Worm (Caenorhabditis elegans): ENCODE results near the gene pcp-2.

DNA sequence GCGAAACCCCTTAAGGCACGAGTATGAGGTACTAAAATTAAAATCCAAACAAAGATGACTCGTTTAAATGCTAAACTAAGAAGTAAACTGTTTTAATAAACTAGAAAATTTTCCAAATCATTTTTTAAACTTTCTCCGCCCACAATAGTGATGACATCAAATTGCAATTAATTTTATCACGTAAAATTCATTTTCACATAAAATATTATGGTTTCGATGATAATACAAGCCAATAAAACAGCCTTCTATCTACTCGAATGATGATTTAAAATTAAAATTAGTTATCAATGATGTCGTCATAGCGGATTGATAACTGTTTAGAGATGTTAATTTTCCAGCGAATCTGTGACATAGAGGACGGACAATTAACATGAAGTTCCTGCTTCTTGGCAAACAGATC is 754 bp upstream of the pcp-2 start, which contains the start of gene C07C7.3:
- TF ChIP-seq ceh-16 (tag; optimal IDR thresholded peaks at IDR 0.05): no peak
- no peak for TF ChIP-seq mab-5 (tag; optimal IDR thresholded peaks at IDR 0.05)
- no peak for TF ChIP-seq lin-11 (tag; optimal IDR thresholded peaks at IDR 0.05)
- no peak for TF ChIP-seq lin-39 (tag; optimal IDR thresholded peaks at IDR 0.05)

Data from whole organism, L2 larva.